Worm (Caenorhabditis elegans) whole organism, young adult: Measurements from ENCODE around the gene Y54F10AR.1.

ENCODE experiments used
- B0336.3 ChIP-seq: fragments of 200-800 bp; sonication (Bioruptor generic); IDR thresholded peaks from 2 replicates; pipeline ENCODE4 v1.3.6; 2022; ENCODE audit warnings: missing genetic modification characterization, missing compliant biosample characterization
- C17E4.6 ChIP-seq: fragments of 200-800 bp; sonication (Bioruptor generic); IDR thresholded peaks from 2 replicates; pipeline ENCODE4 v1.3.6; 2022; ENCODE audit warnings: missing genetic modification reagents, missing genetic modification characterization, missing compliant biosample characterization
- D2030.7 ChIP-seq: fragments of 200-800 bp; sonication (Bioruptor generic); IDR thresholded peaks from 2 replicates; pipeline ENCODE4 v1.3.6; 2022; ENCODE audit warnings: missing genetic modification reagents, missing genetic modification characterization, missing compliant biosample characterization
- F33H1.4 ChIP-seq: fragments of 200-800 bp; sonication (Bioruptor generic); IDR thresholded peaks from 2 replicates; pipeline ENCODE4 v1.3.6; 2022; ENCODE audit warnings: missing genetic modification reagents, missing genetic modification characterization, missing compliant biosample characterization
- F37B4.10 ChIP-seq: fragments of 200-800 bp; sonication (Bioruptor generic); IDR thresholded peaks from 2 replicates; pipeline ENCODE4 v1.3.6; 2022; ENCODE audit warnings: missing genetic modification characterization, missing compliant biosample characterization
- F49E8.2 ChIP-seq: sonication (generic microtip); optimal IDR thresholded peaks from 3 replicates; lab custom pipeline; 2017; ENCODE audit warnings: missing genetic modification characterization, mild to moderate bottlenecking, missing compliant biosample characterization, antibody characterized with exemption, moderate library complexity; ENCODE audit not compliant: insufficient read depth
- K11D2.4 ChIP-seq: fragments of 200-800 bp; sonication (Bioruptor generic); IDR thresholded peaks from 2 replicates; pipeline ENCODE4 v1.3.6; 2022; ENCODE audit warnings: missing genetic modification reagents, missing genetic modification characterization, missing compliant biosample characterization
- ZK185.1 ChIP-seq: sonication (generic microtip); optimal IDR thresholded peaks from 2 replicates; lab custom pipeline; 2016; ENCODE audit warnings: mild to moderate bottlenecking, missing genetic modification characterization, missing compliant biosample characterization; ENCODE audit not compliant: poor library complexity, severe bottlenecking
- ama-1 ChIP-seq, 3 experiments: fragments of 150-350 bp in 1 of 3; sonication (generic microtip) in 2 of 3; optimal IDR thresholded peaks; 2 replicates each; lab custom pipeline; 2014 to 2018; ENCODE audit warnings: missing biosample characterization in 2 of 3, missing genetic modification characterization in 2 of 3, missing genetic modification reagents in 2 of 3
- atf-7 ChIP-seq: sonication (generic microtip); optimal IDR thresholded peaks from 2 replicates; lab custom pipeline; 2017; ENCODE audit warnings: mild to moderate bottlenecking, missing genetic modification characterization, missing compliant biosample characterization
- athp-1 ChIP-seq: sonication (generic microtip); optimal IDR thresholded peaks from 2 replicates; lab custom pipeline; 2017; ENCODE audit warnings: mild to moderate bottlenecking, missing genetic modification characterization, missing compliant biosample characterization
- bed-1 ChIP-seq: fragments of 200-800 bp; sonication (Bioruptor generic); IDR thresholded peaks from 2 replicates; pipeline ENCODE4 v1.3.6; 2022; ENCODE audit warnings: missing genetic modification reagents, missing genetic modification characterization, missing compliant biosample characterization
- ceh-27 ChIP-seq: fragments of 200-800 bp; sonication (Bioruptor generic); optimal IDR thresholded peaks from 2 replicates; lab custom pipeline; 2018; ENCODE audit warnings: mild to moderate bottlenecking, missing genetic modification characterization, moderate library complexity, missing compliant biosample characterization
- ceh-58 ChIP-seq: fragments of 200-800 bp; sonication (Bioruptor generic); IDR thresholded peaks from 2 replicates; pipeline ENCODE4 v1.3.6; 2022; ENCODE audit warnings: missing genetic modification characterization, missing compliant biosample characterization
- ceh-91 ChIP-seq: fragments of 200-800 bp; sonication (Bioruptor generic); IDR thresholded peaks from 2 replicates; pipeline ENCODE4 v1.3.6; 2022; ENCODE audit warnings: missing genetic modification reagents, missing genetic modification characterization, missing compliant biosample characterization
- chd-7 ChIP-seq: sonication (generic microtip); optimal IDR thresholded peaks from 2 replicates; lab custom pipeline; 2016; ENCODE audit warnings: mild to moderate bottlenecking, missing genetic modification characterization, moderate library complexity, missing compliant biosample characterization
- efl-1 ChIP-seq: fragments of 150-350 bp; optimal IDR thresholded peaks from 2 replicates; lab custom pipeline; 2014; ENCODE audit warnings: missing biosample characterization, missing genetic modification reagents, missing genetic modification characterization
- egl-18 ChIP-seq: fragments of 200-800 bp; sonication (Bioruptor generic); IDR thresholded peaks from 2 replicates; pipeline ENCODE4 v1.3.6; 2022; ENCODE audit warnings: missing genetic modification reagents, missing genetic modification characterization, missing compliant biosample characterization
- egl-44 ChIP-seq: fragments of 200-800 bp; sonication (Bioruptor generic); IDR thresholded peaks from 2 replicates; pipeline ENCODE4 v1.3.6; 2022; ENCODE audit warnings: missing genetic modification reagents, missing genetic modification characterization, missing compliant biosample characterization
- ekl-4 ChIP-seq: fragments of 200-800 bp; sonication (Bioruptor generic); IDR thresholded peaks from 2 replicates; pipeline ENCODE4 v1.3.6; 2022; ENCODE audit warnings: missing genetic modification reagents, missing genetic modification characterization, missing compliant biosample characterization
- ets-4 ChIP-seq: fragments of 200-800 bp; sonication (Bioruptor generic); optimal IDR thresholded peaks from 2 replicates; lab custom pipeline; 2018; ENCODE audit warnings: mild to moderate bottlenecking, missing genetic modification characterization, missing compliant biosample characterization
- hlh-26 ChIP-seq: fragments of 200-800 bp; sonication (Bioruptor generic); conservative IDR thresholded peaks from 2 replicates; pipeline ENCODE4 v1.3.6; 2022; ENCODE audit warnings: missing genetic modification reagents, missing genetic modification characterization, missing compliant biosample characterization
- lag-1 ChIP-seq: fragments of 200-800 bp; sonication (Bioruptor generic); IDR thresholded peaks from 2 replicates; pipeline ENCODE4 v1.3.6; 2022; ENCODE audit warnings: missing genetic modification reagents, missing genetic modification characterization, missing compliant biosample characterization
- let-526 ChIP-seq: fragments of 200-800 bp; sonication (Bioruptor generic); IDR thresholded peaks from 2 replicates; pipeline ENCODE4 v1.3.6; 2022; ENCODE audit warnings: missing genetic modification reagents, missing genetic modification characterization, missing compliant biosample characterization
- madf-8 ChIP-seq: fragments of 200-800 bp; sonication (Bioruptor generic); conservative IDR thresholded peaks from 2 replicates; pipeline ENCODE4 v1.3.6; 2022; ENCODE audit warnings: missing genetic modification reagents, missing genetic modification characterization, missing compliant biosample characterization
- mcd-1 ChIP-seq: fragments of 200-800 bp; sonication (Bioruptor generic); IDR thresholded peaks from 2 replicates; pipeline ENCODE4 v1.3.6; 2022; ENCODE audit warnings: missing genetic modification reagents, missing genetic modification characterization, missing compliant biosample characterization
- mel-28 ChIP-seq: sonication (generic microtip); optimal IDR thresholded peaks from 2 replicates; lab custom pipeline; 2016; ENCODE audit warnings: borderline replicate concordance, mild to moderate bottlenecking, missing genetic modification characterization, missing compliant biosample characterization
- mxl-1 ChIP-seq: sonication (generic microtip); optimal IDR thresholded peaks from 2 replicates; lab custom pipeline; 2016; ENCODE audit warnings: missing genetic modification characterization, missing compliant biosample characterization
- nfyb-1 ChIP-seq: fragments of 200-800 bp; sonication (Bioruptor generic); IDR thresholded peaks from 2 replicates; pipeline ENCODE4 v1.3.6; 2022; ENCODE audit warnings: missing genetic modification reagents, missing genetic modification characterization, missing compliant biosample characterization
- nhr-120 ChIP-seq: fragments of 200-800 bp; sonication (Bioruptor generic); IDR thresholded peaks from 2 replicates; pipeline ENCODE4 v1.3.6; 2022; ENCODE audit warnings: missing genetic modification characterization, missing compliant biosample characterization
- nhr-80 ChIP-seq: sonication (generic microtip); optimal IDR thresholded peaks from 2 replicates; lab custom pipeline; 2016; ENCODE audit warnings: missing genetic modification characterization, missing compliant biosample characterization
- rec-8 ChIP-seq, 2 experiments: sonication (generic microtip); optimal IDR thresholded peaks; 2 replicates each; lab custom pipeline; 2016; ENCODE audit warnings: mild to moderate bottlenecking in 2 of 2, missing genetic modification characterization in 2 of 2, missing genetic modification reagents in 2 of 2, missing genotype in 2 of 2, missing biosample characterization in 1 of 2, missing compliant biosample characterization in 1 of 2, moderate library complexity in 1 of 2
- snpc-1.1 ChIP-seq: sonication (generic microtip); optimal IDR thresholded peaks from 2 replicates; lab custom pipeline; 2017; ENCODE audit warnings: missing genetic modification characterization, mild to moderate bottlenecking, missing compliant biosample characterization, antibody characterized with exemption, moderate library complexity, missing genotype, missing genetic modification reagents; ENCODE audit not compliant: insufficient read depth
- snpc-3.4 ChIP-seq: sonication (generic microtip); optimal IDR thresholded peaks from 2 replicates; lab custom pipeline; 2017; ENCODE audit warnings: missing genetic modification characterization, mild to moderate bottlenecking, missing compliant biosample characterization, antibody characterized with exemption, moderate library complexity, missing genotype, missing genetic modification reagents
- sptf-2 ChIP-seq: fragments of 200-800 bp; sonication (Bioruptor generic); optimal IDR thresholded peaks from 2 replicates; lab custom pipeline; 2018; ENCODE audit warnings: mild to moderate bottlenecking, missing genetic modification characterization, missing compliant biosample characterization
- tbx-9 ChIP-seq: sonication (generic microtip); optimal IDR thresholded peaks from 2 replicates; lab custom pipeline; 2016; ENCODE audit warnings: borderline replicate concordance, missing genetic modification characterization, inconsistent platforms, missing compliant biosample characterization
- unc-62 ChIP-seq: fragments of 150-350 bp; optimal IDR thresholded peaks from 2 replicates; lab custom pipeline; 2014; ENCODE audit warnings: missing biosample characterization, missing genetic modification reagents, missing genetic modification characterization
- xnd-1 ChIP-seq: sonication (generic microtip); optimal IDR thresholded peaks from 2 replicates; lab custom pipeline; 2016; ENCODE audit warnings: missing genotype, missing genetic modification reagents, missing genetic modification characterization, missing compliant biosample characterization
- zim-3 ChIP-seq: sonication (generic microtip); optimal IDR thresholded peaks from 2 replicates; lab custom pipeline; 2017; ENCODE audit warnings: mild to moderate bottlenecking, missing genetic modification characterization, moderate library complexity, missing compliant biosample characterization
- ztf-18 ChIP-seq: sonication (generic microtip); optimal IDR thresholded peaks from 2 replicates; lab custom pipeline; 2016; ENCODE audit warnings: missing genotype, mild to moderate bottlenecking, missing genetic modification characterization, missing compliant biosample characterization
- ztf-22 ChIP-seq: fragments of 200-800 bp; sonication (Bioruptor generic); optimal IDR thresholded peaks from 2 replicates; lab custom pipeline; 2018; ENCODE audit warnings: mild to moderate bottlenecking, missing genetic modification characterization, moderate library complexity, missing compliant biosample characterization

Y54F10AR.1 gene

ce11 chrIII:2598491-2599065 lies 23.1 kb upstream of the Y54F10AR.1 start (continued):
- no peak for TF ChIP-seq ztf-22
- TF ChIP-seq madf-8 (GFP tag; lab: Robert Waterston, UW), result peak; percentile 64
- TF ChIP-seq D2030.7, result peak; percentile 53
- TF ChIP-seq F49E8.2 (tag; lab: Kevin White, UChicago), result peak; percentile 10
- TF ChIP-seq sptf-2 (GFP tag; lab: Kevin White, UChicago), result no peak
- TF ChIP-seq rec-8 (tag; optimal IDR thresholded peaks at IDR 0.05; lab: Kevin White, UChicago), result no peak
- no peak for TF ChIP-seq mel-28 (tag; lab: Kevin White, UChicago)
- TF ChIP-seq mcd-1 (GFP tag; lab: Robert Waterston, UW), result peak; percentile 44; the same call in 1 of the 2 replicates
- no peak for TF ChIP-seq ama-1 (optimal IDR thresholded peaks at IDR 0.05; lab: Kevin White, UChicago)
- no peak for TF ChIP-seq ama-1 (GFP tag; optimal IDR thresholded peaks at IDR 0.05; lab: Kevin White, UChicago)
- no peak for TF ChIP-seq lag-1 (GFP tag; lab: Robert Waterston, UW)
- TF ChIP-seq chd-7 (tag; lab: Kevin White, UChicago), result no peak
- no peak for TF ChIP-seq ets-4 (GFP tag; lab: Kevin White, UChicago)
- TF ChIP-seq let-526 (GFP tag; lab: Robert Waterston, UW), result no peak
- no peak for TF ChIP-seq K11D2.4
- peak; percentile 19 for TF ChIP-seq efl-1 (GFP tag; lab: Kevin White, UChicago)
- TF ChIP-seq nfyb-1 (GFP tag; lab: Robert Waterston, UW), result peak; percentile 61; the same call in 1 of the 2 replicates
- TF ChIP-seq egl-44 (GFP tag; lab: Robert Waterston, UW), result no peak
- TF ChIP-seq nhr-120, result no peak
- TF ChIP-seq zim-3, result no peak
- TF ChIP-seq mxl-1 (tag; lab: Kevin White, UChicago), result no peak
- TF ChIP-seq ceh-27, result no peak
- peak; percentile 77 for TF ChIP-seq xnd-1
- no peak for TF ChIP-seq ceh-58 (GFP tag; lab: Robert Waterston, UW)
- TF ChIP-seq athp-1, result peak; percentile 26
- TF ChIP-seq atf-7, result no peak
- TF ChIP-seq nhr-80 (tag; lab: Kevin White, UChicago), result no peak
- no peak for TF ChIP-seq ekl-4
- TF ChIP-seq C17E4.6, result 0 out of 2 replicates have a peak, but pooled peaks have one; percentile 26
- TF ChIP-seq F37B4.10, result no peak
- no peak for TF ChIP-seq unc-62 (GFP tag; lab: Kevin White, UChicago)
- no peak for TF ChIP-seq hlh-26 (GFP tag; lab: Robert Waterston, UW)
- no peak for TF ChIP-seq ZK185.1
- peak; percentile 65; the same call in 1 of the 2 replicates for TF ChIP-seq B0336.3 (GFP tag; lab: Robert Waterston, UW)
- peak; percentile 92 for TF ChIP-seq F33H1.4 (GFP tag; lab: Robert Waterston, UW)
- no peak for TF ChIP-seq egl-18 (GFP tag; lab: Robert Waterston, UW)
- no peak for TF ChIP-seq tbx-9 (tag; lab: Kevin White, UChicago)
- TF ChIP-seq ztf-18, result peak; percentile 85
- TF ChIP-seq ceh-91 (GFP tag; lab: Robert Waterston, UW), result peak; percentile 56
- TF ChIP-seq bed-1, result no peak
- peak; percentile 26 for TF ChIP-seq snpc-1.1
- TF ChIP-seq snpc-3.4 (tag; lab: Kevin White, UChicago), result peak; percentile 72
- TF ChIP-seq, all 124 proteins: peak for 21
